Worm (Caenorhabditis elegans): Measurements from ENCODE around the gene B0303.7.

B0303.7 gene

ce11 chrIII:8741955-8742354 is 48.5 kb downstream of the B0303.7 start:
- no peak for TF ChIP-seq nhr-11 (tag; optimal IDR thresholded peaks at IDR 0.05)
- TF ChIP-seq sea-2 (GFP tag; optimal IDR thresholded peaks at IDR 0.05) = no peak
- TF ChIP-seq fkh-10 (GFP tag; optimal IDR thresholded peaks at IDR 0.05) = no peak
- TF ChIP-seq ceh-82 (tag; optimal IDR thresholded peaks at IDR 0.05) = no peak
- no peak for TF ChIP-seq pqm-1 (tag; optimal IDR thresholded peaks at IDR 0.05)
- TF ChIP-seq R02D3.7 (tag; optimal IDR thresholded peaks at IDR 0.05) = no peak
- TF ChIP-seq nhr-28 (tag; optimal IDR thresholded peaks at IDR 0.05) = no peak
- TF ChIP-seq mml-1 (tag; optimal IDR thresholded peaks at IDR 0.05) = no peak
- no peak for TF ChIP-seq egl-27 (tag; optimal IDR thresholded peaks at IDR 0.05)
- TF ChIP-seq ztf-4 (tag; optimal IDR thresholded peaks at IDR 0.05) = no peak
- TF ChIP-seq elt-3 (tag; optimal IDR thresholded peaks at IDR 0.05) = no peak
- no peak for TF ChIP-seq aly-2 (tag; optimal IDR thresholded peaks at IDR 0.05)
- TF ChIP-seq lsy-12 (tag; optimal IDR thresholded peaks at IDR 0.05) = no peak
- TF ChIP-seq tbx-2 (tag; optimal IDR thresholded peaks at IDR 0.05) = no peak
- TF ChIP-seq ama-1 (optimal IDR thresholded peaks at IDR 0.05) = no peak
- TF ChIP-seq hmg-11 (tag; optimal IDR thresholded peaks at IDR 0.05) = no peak
- TF ChIP-seq elt-2 (tag; optimal IDR thresholded peaks at IDR 0.05) = no peak
- TF ChIP-seq fos-1 (tag; optimal IDR thresholded peaks at IDR 0.05) = no peak
- no peak for TF ChIP-seq ZK546.5 (tag; optimal IDR thresholded peaks at IDR 0.05)
- TF ChIP-seq nhr-12 (tag; optimal IDR thresholded peaks at IDR 0.05) = no peak

ce11 chrIII:8742584-8742983 is 49.2 kb downstream of the B0303.7 start:
- TF ChIP-seq ceh-82 (tag; optimal IDR thresholded peaks at IDR 0.05) (no peak), skn-1 (tag; optimal IDR thresholded peaks at IDR 0.05) (no peak), pha-4 (tag; optimal IDR thresholded peaks at IDR 0.05) (no peak), hmg-11 (tag; optimal IDR thresholded peaks at IDR 0.05) (no peak), lsy-12 (tag; optimal IDR thresholded peaks at IDR 0.05) (no peak), eor-1 (tag; optimal IDR thresholded peaks at IDR 0.05) (no peak), elt-3 (tag; optimal IDR thresholded peaks at IDR 0.05) (no peak), tbx-2 (tag; optimal IDR thresholded peaks at IDR 0.05) (no peak)

DNA sequence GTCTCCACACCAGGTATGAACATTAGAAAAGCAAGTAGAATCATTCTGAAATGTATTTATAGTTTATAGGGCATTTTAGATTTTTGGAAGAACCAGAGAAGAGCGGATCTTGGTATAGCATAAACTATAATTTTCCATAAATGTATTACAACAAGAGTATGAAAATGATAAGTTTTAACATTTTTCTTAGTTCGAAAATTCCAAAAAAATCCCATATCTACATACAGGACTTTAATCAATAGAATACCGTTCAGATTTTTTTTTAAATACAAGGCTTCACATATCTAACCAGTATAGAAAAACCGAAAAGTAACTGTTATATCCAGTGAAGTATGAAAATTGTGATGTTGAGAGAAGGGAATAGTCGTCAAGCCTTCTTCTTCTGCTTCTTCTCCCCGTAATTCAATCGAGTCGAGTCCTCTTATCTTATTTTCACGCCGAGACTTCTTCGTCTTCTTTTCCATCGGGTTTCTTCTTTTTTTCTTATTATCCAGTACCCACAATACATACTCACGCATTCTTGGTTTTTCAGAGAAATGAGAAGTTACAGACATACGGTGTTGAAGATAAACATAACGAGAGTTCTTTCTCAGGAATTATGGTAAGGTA is 50.5 kb downstream of the B0303.7 start, which contains the start of gene ZK370.6:
Gene ZK370.6, minus strand, starts transcription at position 51 of the 609 bp plus-strand sequence.
- TF ChIP-seq pqm-1 (tag; optimal IDR thresholded peaks at IDR 0.05) (no peak), nhr-76 (tag; optimal IDR thresholded peaks at IDR 0.05) (no peak), unc-62 (GFP tag; optimal IDR thresholded peaks at IDR 0.05) (no peak), eor-1 (tag; optimal IDR thresholded peaks at IDR 0.05) (no peak), nhr-43 (tag; optimal IDR thresholded peaks at IDR 0.05; ENCODE audit: poor library complexity, severe bottlenecking) (no peak), lsy-12 (tag; optimal IDR thresholded peaks at IDR 0.05) (no peak), tbx-2 (tag; optimal IDR thresholded peaks at IDR 0.05) (no peak), unc-39 (tag; optimal IDR thresholded peaks at IDR 0.05) (no peak), R02D3.7 (tag; optimal IDR thresholded peaks at IDR 0.05) (no peak), egl-5 (tag; optimal IDR thresholded peaks at IDR 0.05) (no peak), mml-1 (tag; optimal IDR thresholded peaks at IDR 0.05) (no peak), egl-27 (tag; optimal IDR thresholded peaks at IDR 0.05) (no peak), zag-1 (tag; optimal IDR thresholded peaks at IDR 0.05) (no peak), elt-2 (tag; optimal IDR thresholded peaks at IDR 0.05) (no peak), elt-3 (tag; optimal IDR thresholded peaks at IDR 0.05) (no peak), skn-1 (tag; optimal IDR thresholded peaks at IDR 0.05) (no peak), lin-15B (tag; optimal IDR thresholded peaks at IDR 0.05) (no peak), ceh-82 (tag; optimal IDR thresholded peaks at IDR 0.05) (no peak), nhr-23 (tag; optimal IDR thresholded peaks at IDR 0.05) (no peak), fos-1 (tag; optimal IDR thresholded peaks at IDR 0.05) (no peak)

DNA sequence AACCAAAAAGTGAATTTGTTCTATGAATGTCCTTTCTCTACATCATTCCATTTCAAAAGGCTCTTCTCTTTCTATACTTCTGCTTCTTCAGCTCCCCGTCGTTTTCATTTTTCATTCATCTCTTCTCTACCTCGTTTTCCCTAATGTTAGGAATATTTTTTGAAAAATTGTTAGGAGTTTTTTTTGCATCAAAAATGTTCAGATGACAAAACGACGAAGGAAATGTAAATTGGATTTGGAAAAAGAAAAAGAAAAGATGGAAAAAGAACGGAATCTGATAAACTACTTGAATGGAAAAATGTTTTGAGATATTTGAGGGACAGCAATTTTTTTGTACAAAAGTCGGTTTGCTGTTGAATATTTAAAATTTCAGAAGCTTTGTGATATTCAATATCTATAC is 51.3 kb downstream of the B0303.7 start:
- no peak for TF ChIP-seq skn-1 (tag; optimal IDR thresholded peaks at IDR 0.05)
- peak; percentile 79 for TF ChIP-seq fkh-10 (GFP tag; optimal IDR thresholded peaks at IDR 0.05)

DNA sequence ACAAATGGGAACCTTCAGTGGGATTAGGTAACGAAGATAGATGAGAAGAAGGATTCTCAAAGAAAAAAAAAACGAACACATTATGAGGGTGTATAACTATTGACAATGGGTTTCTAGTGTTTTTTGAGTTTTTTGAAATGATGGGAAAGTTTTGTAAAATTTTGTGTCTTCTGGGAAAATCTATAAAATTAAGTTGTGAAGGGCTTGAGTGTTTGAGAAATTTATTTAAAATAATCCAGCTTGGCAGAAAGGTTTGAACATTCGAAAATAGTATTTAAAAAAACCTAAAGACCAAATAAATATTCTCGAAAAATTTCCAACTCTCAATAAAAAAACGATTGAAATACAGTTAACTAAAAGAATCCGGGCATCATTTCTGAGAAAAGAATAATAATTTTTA is 51.8 kb downstream of the B0303.7 start:
- TF ChIP-seq ceh-9 (tag; optimal IDR thresholded peaks at IDR 0.05) (no peak), egl-27 (tag; optimal IDR thresholded peaks at IDR 0.05) (no peak), R02D3.7 (tag; optimal IDR thresholded peaks at IDR 0.05) (no peak), nhr-237 (tag; optimal IDR thresholded peaks at IDR 0.05) (no peak), unc-62 (GFP tag; optimal IDR thresholded peaks at IDR 0.05) (no peak), nhr-43 (tag; optimal IDR thresholded peaks at IDR 0.05; ENCODE audit: poor library complexity, severe bottlenecking) (no peak), skn-1 (tag; optimal IDR thresholded peaks at IDR 0.05) (no peak), nhr-12 (tag; optimal IDR thresholded peaks at IDR 0.05) (no peak), lin-15B (tag; optimal IDR thresholded peaks at IDR 0.05) (no peak), mml-1 (tag; optimal IDR thresholded peaks at IDR 0.05) (no peak), nhr-11 (tag; optimal IDR thresholded peaks at IDR 0.05) (no peak), zag-1 (tag; optimal IDR thresholded peaks at IDR 0.05) (no peak), nfya-1 (tag; optimal IDR thresholded peaks at IDR 0.05; ENCODE audit: insufficient read depth) (no peak), daf-12 (tag; optimal IDR thresholded peaks at IDR 0.05) (no peak), ceh-16 (tag; optimal IDR thresholded peaks at IDR 0.05) (no peak)

Measured in whole organism, L3 larva.